Worm (Caenorhabditis elegans) whole organism, L1 larva: ENCODE data around the gene inpp-4B.

Experiments used
- F16B12.6 ChIP-seq: fragments of 150-350 bp; optimal IDR thresholded peaks from 2 replicates; lab custom pipeline; 2014; ENCODE audit warnings: missing biosample characterization, missing genetic modification characterization
- alr-1 ChIP-seq: fragments of 200-800 bp; sonication (Bioruptor generic); optimal IDR thresholded peaks from 2 replicates; lab custom pipeline; 2018; ENCODE audit warnings: borderline replicate concordance, mild to moderate bottlenecking, missing genetic modification characterization, missing compliant biosample characterization
- dpl-1 ChIP-seq, 3 experiments: fragments of 150-350 bp in 2 of 3; sonication (generic microtip) in 1 of 3; optimal IDR thresholded peaks; 2 replicates each; lab custom pipeline; 2014 to 2017; ENCODE audit warnings: missing biosample characterization in 3 of 3, missing genetic modification characterization in 3 of 3, missing genetic modification reagents in 3 of 3
- dsc-1 ChIP-seq: sonication (generic microtip); optimal IDR thresholded peaks from 2 replicates; lab custom pipeline; 2016; ENCODE audit warnings: mild to moderate bottlenecking, missing genetic modification characterization, missing compliant biosample characterization
- efl-1 ChIP-seq, 4 experiments: fragments of 150-350 bp; optimal IDR thresholded peaks in 3 of 4; peaks in 1 of 4; 1 replicate in 1 of 4; 2 replicates in 3 of 4; lab custom pipeline; 2014; ENCODE audit warnings: missing biosample characterization in 2 of 4, missing genetic modification characterization in 2 of 4, missing genetic modification reagents in 2 of 4
- elt-2 ChIP-seq: sonication (generic microtip); optimal IDR thresholded peaks from 2 replicates; lab custom pipeline; 2016; ENCODE audit warnings: missing genetic modification characterization, mild to moderate bottlenecking, inconsistent platforms, missing compliant biosample characterization, missing genetic modification reagents
- elt-3 ChIP-seq, 6 experiments: fragments of 150-350 bp in 1 of 6; sonication (generic microtip); optimal IDR thresholded peaks; 2 replicates each; lab custom pipeline; 2017 to 2018; ENCODE audit warnings: missing biosample characterization in 6 of 6, missing genetic modification characterization in 6 of 6, inconsistent platforms in 1 of 6
- fkh-10 ChIP-seq: sonication (generic microtip); optimal IDR thresholded peaks from 2 replicates; lab custom pipeline; 2017; ENCODE audit warnings: missing biosample characterization, missing genetic modification reagents, missing genetic modification characterization
- grh-1 ChIP-seq: fragments of 200-800 bp; sonication (Bioruptor generic); IDR thresholded peaks from 2 replicates; pipeline ENCODE4 v1.3.6; 2022; ENCODE audit warnings: missing genetic modification reagents, missing genetic modification characterization, missing compliant biosample characterization
- isw-1 ChIP-seq: fragments of 200-800 bp; sonication (Bioruptor generic); IDR thresholded peaks from 2 replicates; pipeline ENCODE4 v1.3.6; 2022; ENCODE audit warnings: missing genetic modification characterization, missing compliant biosample characterization
- lin-14 ChIP-seq: fragments of 200-800 bp; sonication (Bioruptor generic); optimal IDR thresholded peaks from 2 replicates; lab custom pipeline; 2018; ENCODE audit warnings: mild to moderate bottlenecking, missing genetic modification characterization, moderate library complexity, missing compliant biosample characterization
- lin-35 ChIP-seq, 2 experiments: fragments of 150-350 bp; optimal IDR thresholded peaks; 2 replicates each; lab custom pipeline; 2014; ENCODE audit warnings: missing biosample characterization in 2 of 2, missing genetic modification characterization in 2 of 2, missing genetic modification reagents in 2 of 2
- lin-39 ChIP-seq: fragments of 150-350 bp; optimal IDR thresholded peaks from 2 replicates; lab custom pipeline; 2014; ENCODE audit warnings: missing biosample characterization, missing genetic modification reagents, missing genetic modification characterization
- mab-9 ChIP-seq: fragments of 200-800 bp; sonication (Bioruptor generic); IDR thresholded peaks from 2 replicates; pipeline ENCODE4 v1.3.6; 2022; ENCODE audit warnings: missing genetic modification reagents, missing genetic modification characterization, missing compliant biosample characterization
- mef-2 ChIP-seq: fragments of 150-350 bp; optimal IDR thresholded peaks from 2 replicates; lab custom pipeline; 2014; ENCODE audit warnings: missing biosample characterization, missing genetic modification characterization
- nhr-19 ChIP-seq: fragments of 200-800 bp; sonication (Bioruptor generic); conservative IDR thresholded peaks from 2 replicates; pipeline ENCODE4 v1.3.6; 2022; ENCODE audit warnings: missing genetic modification characterization, missing compliant biosample characterization
- nhr-47 ChIP-seq: sonication (generic microtip); optimal IDR thresholded peaks from 2 replicates; lab custom pipeline; 2016; ENCODE audit warnings: mild to moderate bottlenecking, missing genetic modification characterization, moderate library complexity, missing compliant biosample characterization
- nhr-71 ChIP-seq: sonication (generic microtip); optimal IDR thresholded peaks from 2 replicates; lab custom pipeline; 2016; ENCODE audit warnings: mild to moderate bottlenecking, missing genetic modification characterization, moderate library complexity, missing compliant biosample characterization
- nhr-85 ChIP-seq: sonication (generic microtip); peaks from one replicate; lab custom pipeline; 2016; ENCODE audit warnings: missing genetic modification characterization, inconsistent platforms, missing compliant biosample characterization
- pax-3 ChIP-seq: fragments of 200-800 bp; sonication (Bioruptor generic); optimal IDR thresholded peaks from 2 replicates; lab custom pipeline; 2018; ENCODE audit warnings: mild to moderate bottlenecking, missing genetic modification characterization, moderate library complexity, missing compliant biosample characterization
- skn-1 ChIP-seq: fragments of 150-350 bp; optimal IDR thresholded peaks from 2 replicates; lab custom pipeline; 2014; ENCODE audit warnings: missing biosample characterization, missing genetic modification characterization
- snu-23 ChIP-seq: sonication (generic microtip); optimal IDR thresholded peaks from 2 replicates; lab custom pipeline; 2016; ENCODE audit warnings: missing genetic modification characterization, missing compliant biosample characterization
- tbx-2 ChIP-seq: sonication (generic microtip); optimal IDR thresholded peaks from 2 replicates; lab custom pipeline; 2016; ENCODE audit warnings: missing genetic modification characterization, missing compliant biosample characterization
- unc-130 ChIP-seq: fragments of 150-350 bp; optimal IDR thresholded peaks from 2 replicates; lab custom pipeline; 2017; ENCODE audit warnings: missing biosample characterization, missing genetic modification characterization, inconsistent platforms
- unc-30 ChIP-seq: sonication (generic microtip); optimal IDR thresholded peaks from 2 replicates; lab custom pipeline; 2017; ENCODE audit warnings: missing biosample characterization, missing genetic modification characterization
- zag-1 ChIP-seq: fragments of 150-350 bp; optimal IDR thresholded peaks from 2 replicates; lab custom pipeline; 2014; ENCODE audit warnings: missing biosample characterization, missing genetic modification characterization

Gene inpp-4B

DNA sequence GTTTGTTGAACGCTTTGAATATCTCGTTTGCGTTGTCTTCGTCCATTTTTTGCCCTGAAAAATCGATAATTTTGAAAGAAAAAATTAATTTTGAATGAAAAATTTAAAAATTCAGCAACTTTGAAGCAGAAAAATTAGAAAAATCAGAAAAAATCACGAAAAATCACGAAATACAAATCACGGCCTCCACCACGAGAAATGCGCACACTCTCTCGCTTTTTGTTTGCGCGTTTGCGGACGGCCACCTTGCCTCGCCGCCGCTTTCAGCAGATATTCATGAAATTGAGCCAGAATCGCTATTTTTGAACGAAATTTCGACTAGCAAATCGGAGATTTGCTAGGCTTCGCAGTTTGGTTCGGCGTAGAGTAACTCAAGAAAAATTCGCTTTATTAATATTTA lies at the start of gene inpp-4B:
Gene inpp-4B, minus strand, starts transcription at position 54 of the 400 bp plus-strand sequence.
- TF ChIP-seq nhr-19 (GFP tag; lab: Robert Waterston, UW) (0 out of 2 replicates have a peak, but pooled peaks have one; percentile 13), lin-35 (GFP tag; optimal IDR thresholded peaks at IDR 0.05; lab: Kevin White, UChicago) (peak in 1 of 2 experiments; percentile 15), dpl-1 (GFP tag; optimal IDR thresholded peaks at IDR 0.05; lab: Kevin White, UChicago) (peak in 1 of 3 experiments; percentile 2), nhr-71 (peak; percentile 16), nhr-47 (tag; lab: Kevin White, UChicago) (peak; percentile 16), efl-1 (optimal IDR thresholded peaks at IDR 0.05; lab: Kevin White, UChicago) (peak; percentile 6 to 10), efl-1 (GFP tag; optimal IDR thresholded peaks at IDR 0.05 in 1 of 2; lab: Kevin White, UChicago) (peak in 1 of 2 experiments; percentile 76), isw-1 (GFP tag; lab: Robert Waterston, UW) (peak; percentile 31; the same call in 1 of the 2 replicates)

DNA sequence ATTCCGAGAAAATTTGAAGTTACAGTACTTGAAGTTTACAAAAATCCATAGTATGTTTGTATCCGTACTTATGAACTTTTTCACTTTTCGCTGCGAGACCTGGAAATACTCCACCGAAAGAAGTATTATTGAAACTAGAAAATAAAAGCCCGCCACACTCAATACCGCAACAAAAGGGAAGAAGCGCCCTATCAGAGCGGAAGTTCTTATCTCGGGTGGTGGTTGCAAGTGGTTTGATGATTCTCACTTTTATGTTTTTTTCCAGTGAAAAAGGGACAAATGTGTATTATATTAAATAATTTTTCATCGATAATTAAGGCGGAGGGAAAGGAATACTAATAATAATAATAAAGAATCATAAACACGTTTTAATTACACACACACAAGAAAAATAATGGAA lies 47.6 kb upstream of the inpp-4B start:
- TF ChIP-seq efl-1 (optimal IDR thresholded peaks at IDR 0.05; lab: Kevin White, UChicago), result no peak
- TF ChIP-seq efl-1 (GFP tag; optimal IDR thresholded peaks at IDR 0.05 in 1 of 2; lab: Kevin White, UChicago), result peak in 1 of 2 experiments; percentile 1
- TF ChIP-seq F16B12.6 (tag; lab: Kevin White, UChicago), result no peak
- no peak for TF ChIP-seq mab-9
- TF ChIP-seq elt-2 (tag; lab: Kevin White, UChicago), result peak; percentile 10
- no peak for TF ChIP-seq fkh-10

DNA sequence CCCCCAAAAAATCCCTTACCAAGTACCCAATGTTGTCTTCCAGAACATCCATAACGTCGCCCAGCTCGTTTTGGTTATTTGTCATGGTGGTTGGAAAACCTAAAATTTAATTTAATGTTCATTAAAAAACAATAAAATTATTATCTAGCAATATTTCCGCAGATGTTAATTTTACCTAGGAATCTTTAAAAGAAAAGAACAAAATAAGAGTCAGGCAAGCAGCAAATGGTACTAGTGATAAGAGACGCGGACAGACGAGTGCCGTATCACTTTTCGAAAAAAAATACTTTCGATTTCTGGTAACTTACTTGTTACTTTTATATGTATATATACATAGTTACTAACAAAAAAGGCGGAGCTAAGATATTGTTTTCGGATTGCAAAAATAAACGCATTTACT lies 44.3 kb upstream of the inpp-4B start, which contains the start of gene T07A5.7:
Gene T07A5.7, minus strand, starts transcription at position 101 of the 400 bp plus-strand sequence.
- TF ChIP-seq unc-130 (no peak), unc-30 (tag; lab: Kevin White, UChicago) (no peak), lin-14 (GFP tag; lab: Kevin White, UChicago) (no peak), efl-1 (optimal IDR thresholded peaks at IDR 0.05; lab: Kevin White, UChicago) (no peak), efl-1 (GFP tag; optimal IDR thresholded peaks at IDR 0.05 in 1 of 2; lab: Kevin White, UChicago) (peak in 1 of 2 experiments; percentile 59)
- TF ChIP-seq, all 84 proteins: peak for 1

DNA sequence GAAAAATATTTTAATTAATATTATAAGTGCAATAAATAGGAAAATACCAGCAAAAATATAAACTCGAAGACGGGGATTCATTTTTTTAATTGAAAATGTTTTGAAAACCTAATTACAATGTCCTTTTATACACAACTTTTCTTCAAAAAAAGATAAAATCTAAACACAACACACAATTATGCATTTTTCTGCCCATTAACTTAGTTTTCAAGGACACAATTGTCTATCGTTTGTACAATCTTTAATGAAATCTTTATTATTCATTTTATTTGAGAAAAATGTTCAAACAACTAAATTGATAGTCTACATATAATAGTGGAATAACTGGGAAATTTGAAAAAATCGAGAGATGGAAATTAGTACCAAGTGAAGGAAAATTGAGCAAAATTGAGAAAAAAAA lies 39.4 kb upstream of the inpp-4B start, which contains the start of gene T07A5.1:
Gene T07A5.1, minus strand, starts transcription at position 149 of the 400 bp plus-strand sequence.
- TF ChIP-seq lin-39 (tag; lab: Kevin White, UChicago) (peak; percentile 15), skn-1 (tag; lab: Kevin White, UChicago) (no peak), grh-1 (GFP tag; lab: Robert Waterston, UW) (no peak), nhr-85 (tag; lab: Kevin White, UChicago) (peak; percentile 60)

DNA sequence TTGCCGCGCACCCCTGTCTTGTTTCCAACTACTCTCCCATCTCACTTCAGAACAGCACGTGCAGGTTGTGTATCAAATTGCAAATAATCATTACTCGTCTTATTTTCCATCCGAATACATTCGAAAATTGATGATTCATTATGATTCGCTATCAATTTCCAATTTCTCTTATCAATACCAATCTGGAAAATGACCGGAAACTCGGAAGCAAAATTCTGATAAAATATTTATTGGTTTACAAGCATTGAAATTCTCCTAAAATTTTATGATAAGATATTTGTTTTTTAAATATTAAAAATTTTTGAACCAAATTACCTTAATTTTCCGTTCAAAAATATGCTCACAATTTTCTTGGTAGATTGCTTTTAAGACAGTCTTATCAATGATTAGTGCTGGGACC lies 38.6 kb upstream of the inpp-4B start:
- TF ChIP-seq elt-2 (tag; lab: Kevin White, UChicago) (peak; percentile 76), alr-1 (tag; lab: Kevin White, UChicago) (no peak), efl-1 (optimal IDR thresholded peaks at IDR 0.05; lab: Kevin White, UChicago) (no peak), efl-1 (GFP tag; optimal IDR thresholded peaks at IDR 0.05 in 1 of 2; lab: Kevin White, UChicago) (peak in 1 of 2 experiments; percentile 18)

DNA sequence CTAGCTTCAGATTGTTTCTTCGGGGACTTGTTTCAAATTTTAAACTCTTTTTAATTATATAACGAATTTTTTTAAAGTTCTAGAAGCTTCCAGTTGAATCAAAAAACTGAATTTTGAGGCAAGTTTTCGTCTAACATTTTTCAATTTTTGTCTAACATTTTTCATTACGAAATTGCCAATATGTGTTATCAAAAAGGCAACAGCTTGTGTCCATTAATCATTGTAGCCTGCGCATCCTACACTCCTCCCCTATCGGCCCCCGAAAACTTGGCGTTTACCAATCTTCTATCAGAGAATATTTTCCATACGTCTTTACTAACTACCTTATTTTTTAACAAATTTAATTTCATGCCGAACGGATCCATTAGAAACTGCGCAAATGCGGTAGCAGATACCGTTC lies 33.4 kb upstream of the inpp-4B start, which contains the start of gene vglu-3:
Gene vglu-3, plus strand, starts transcription at position 301 of the 400 bp plus-strand sequence.
- no peak for TF ChIP-seq snu-23 (GFP tag; lab: Kevin White, UChicago)
- TF ChIP-seq mef-2 (tag; lab: Kevin White, UChicago), result no peak
- no peak for TF ChIP-seq zag-1
- TF ChIP-seq dsc-1, result no peak
- no peak for TF ChIP-seq tbx-2 (tag; lab: Kevin White, UChicago)
- TF ChIP-seq pax-3 (tag; lab: Kevin White, UChicago), result no peak

DNA sequence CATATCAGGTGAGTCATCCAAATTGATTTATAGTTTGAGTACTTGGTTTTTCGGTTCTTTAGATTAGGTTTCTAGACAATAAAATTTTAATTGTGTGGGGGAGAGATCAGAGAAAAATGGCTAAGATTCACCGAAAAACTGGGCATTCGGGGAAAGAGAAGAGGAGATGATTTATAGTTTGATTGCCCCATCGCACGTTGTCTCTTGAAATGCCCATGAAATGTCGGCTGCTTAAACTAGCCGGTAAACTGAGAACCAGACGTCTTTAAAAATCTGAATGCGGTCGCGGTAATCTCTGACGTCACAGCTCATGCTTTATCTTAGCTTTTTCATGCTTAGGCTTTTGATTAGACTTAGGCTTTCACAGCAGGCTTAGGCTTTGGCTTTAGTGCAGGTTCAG lies 30.2 kb upstream of the inpp-4B start:
- peak in 1 of 6 experiments; percentile 5 for TF ChIP-seq elt-3 (tag; optimal IDR thresholded peaks at IDR 0.05; lab: Kevin White, UChicago)
- TF ChIP-seq alr-1 (tag; lab: Kevin White, UChicago), result no peak
- TF ChIP-seq nhr-85 (tag; lab: Kevin White, UChicago), result peak; percentile 67
